Worm (Caenorhabditis elegans) whole organism, early embryonic: ENCODE data around the gene B0432.8.
"Not testable (repeated sequence)": the region's sequence is repeated elsewhere in the genome, so short reads cannot be mapped to it uniquely, and the experiment has no call there.

Experiments
- B0310.2 ChIP-seq: sonication (generic microtip); optimal IDR thresholded peaks from 2 replicates; lab custom pipeline; 2016; ENCODE audit warnings: mild to moderate bottlenecking, missing genetic modification characterization, missing compliant biosample characterization
- F13C5.2 ChIP-seq: sonication (generic microtip); optimal IDR thresholded peaks from 2 replicates; lab custom pipeline; 2017; ENCODE audit warnings: mild to moderate bottlenecking, missing genetic modification characterization, inconsistent platforms, missing compliant biosample characterization
- aly-1 ChIP-seq: sonication (generic microtip); optimal IDR thresholded peaks from 2 replicates; lab custom pipeline; 2016; ENCODE audit warnings: missing genetic modification characterization, missing compliant biosample characterization
- ama-1 ChIP-seq: fragments of 150-350 bp; optimal IDR thresholded peaks from 2 replicates; lab custom pipeline; 2014
- ceh-13 ChIP-seq: fragments of 200-800 bp; sonication (Bioruptor generic); optimal IDR thresholded peaks from 2 replicates; lab custom pipeline; 2018; ENCODE audit warnings: mild to moderate bottlenecking, missing genetic modification characterization, missing compliant biosample characterization
- ceh-36 ChIP-seq: sonication (generic microtip); optimal IDR thresholded peaks from 2 replicates; lab custom pipeline; 2016; ENCODE audit warnings: missing genetic modification characterization, inconsistent platforms, missing compliant biosample characterization
- ets-7 ChIP-seq: sonication (generic microtip); optimal IDR thresholded peaks from 2 replicates; lab custom pipeline; 2016; ENCODE audit warnings: missing genotype, missing genetic modification characterization, missing compliant biosample characterization
- flt-1 ChIP-seq: fragments of 200-800 bp; sonication (Bioruptor generic); IDR thresholded peaks from 2 replicates; pipeline ENCODE4 v1.3.6; 2022; ENCODE audit warnings: missing genetic modification characterization, missing compliant biosample characterization
- hmbx-1 ChIP-seq: sonication (generic microtip); optimal IDR thresholded peaks from 2 replicates; lab custom pipeline; 2016; ENCODE audit warnings: mild to moderate bottlenecking, missing genetic modification characterization, missing compliant biosample characterization
- hmg-4 ChIP-seq: fragments of 200-800 bp; sonication (Bioruptor generic); optimal IDR thresholded peaks from 2 replicates; lab custom pipeline; 2018; ENCODE audit warnings: mild to moderate bottlenecking, missing genetic modification characterization, missing compliant biosample characterization
- hnd-1 ChIP-seq: sonication (generic microtip); optimal IDR thresholded peaks from 2 replicates; lab custom pipeline; 2016; ENCODE audit warnings: missing genetic modification characterization, missing compliant biosample characterization
- pes-1 ChIP-seq: fragments of 200-800 bp; sonication (Bioruptor generic); IDR thresholded peaks from 2 replicates; pipeline ENCODE4 v1.3.6; 2022; ENCODE audit warnings: missing genetic modification reagents, missing genetic modification characterization, missing compliant biosample characterization
- scrt-1 ChIP-seq: fragments of 200-800 bp; sonication (Bioruptor generic); IDR thresholded peaks from 2 replicates; pipeline ENCODE4 v1.3.6; 2022; ENCODE audit warnings: missing genetic modification characterization, missing compliant biosample characterization
- sea-1 ChIP-seq: fragments of 200-800 bp; sonication (Bioruptor generic); conservative IDR thresholded peaks from 2 replicates; pipeline ENCODE4 v1.3.6; 2022; ENCODE audit warnings: missing genetic modification characterization, missing compliant biosample characterization
- tbx-11 ChIP-seq: fragments of 200-800 bp; sonication (Bioruptor generic); IDR thresholded peaks from 2 replicates; pipeline ENCODE4 v1.3.6; 2022; ENCODE audit warnings: missing genetic modification characterization, missing compliant biosample characterization
- tbx-37 ChIP-seq: fragments of 200-800 bp; sonication (Bioruptor generic); conservative IDR thresholded peaks from 2 replicates; pipeline ENCODE4 v1.3.6; 2022; ENCODE audit warnings: missing genetic modification reagents, missing genetic modification characterization, missing compliant biosample characterization
- tra-4 ChIP-seq: sonication (generic microtip); optimal IDR thresholded peaks from 2 replicates; lab custom pipeline; 2017; ENCODE audit warnings: missing genetic modification characterization, missing compliant biosample characterization

The B0432.8 gene

DNA sequence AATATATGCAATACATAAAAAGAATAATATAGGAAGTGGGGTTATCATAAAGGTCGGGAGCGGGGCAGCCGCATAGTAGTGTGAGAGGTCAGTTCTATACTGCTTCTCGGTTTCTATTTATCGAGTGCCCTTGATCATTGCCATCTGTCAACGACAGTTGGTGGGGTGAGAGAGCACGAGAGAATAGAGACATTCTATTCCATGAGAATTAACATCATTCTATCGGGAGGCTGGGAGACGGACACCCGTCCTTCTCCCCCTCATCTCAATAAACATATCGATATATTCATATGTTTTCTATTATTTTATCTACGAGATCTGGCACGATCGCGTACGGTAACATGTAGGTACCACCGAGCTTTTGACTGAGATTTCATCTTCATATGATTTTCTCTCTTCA lies 33.6 kb upstream of the B0432.8 start, which contains the start of gene mps-2:
Gene mps-2 (minus strand): TSS at position 101 of the 400 bp plus-strand sequence.
- not testable (repeated sequence) for TF ChIP-seq tbx-11 (GFP tag; lab: Robert Waterston, UW); tra-4 (tag; lab: Kevin White, UChicago); hmbx-1 (tag; lab: Kevin White, UChicago)

DNA sequence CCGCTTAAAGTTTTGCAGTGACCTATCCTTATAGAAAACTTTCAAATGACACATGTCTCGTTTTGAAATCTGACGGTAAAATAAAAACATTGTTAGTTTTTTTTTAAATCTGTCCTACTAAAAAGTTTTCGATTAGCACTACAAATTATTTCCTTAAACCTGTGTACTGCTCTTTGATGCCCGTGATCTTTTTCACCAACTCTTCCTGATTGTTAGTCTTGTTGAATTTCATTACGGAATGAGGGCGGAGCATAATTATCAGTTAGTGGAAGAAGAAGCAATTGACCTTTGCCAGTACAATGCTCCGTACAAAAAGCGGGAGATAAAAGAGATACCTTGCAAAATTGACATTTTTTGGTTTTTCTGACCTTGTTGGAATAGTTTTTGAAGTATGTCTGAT lies 28.6 kb upstream of the B0432.8 start, which contains the start of gene K01A2.4:
Gene K01A2.4 (plus strand): TSS at position 301 of the 400 bp plus-strand sequence.
- no peak for TF ChIP-seq ceh-13 (GFP tag; lab: Kevin White, UChicago)
- TF ChIP-seq tra-4 (tag; lab: Kevin White, UChicago): no peak
- no peak for TF ChIP-seq hmbx-1 (tag; lab: Kevin White, UChicago)
- no peak for TF ChIP-seq B0310.2 (tag; lab: Kevin White, UChicago)
- no peak for TF ChIP-seq pes-1
- no peak for TF ChIP-seq aly-1 (tag; lab: Kevin White, UChicago)
- TF ChIP-seq flt-1: no peak
- TF ChIP-seq ama-1 (lab: Kevin White, UChicago): no peak

- TF ChIP-seq flt-1 (no peak), tbx-11 (GFP tag; lab: Robert Waterston, UW) (no peak), pes-1 (no peak), hmbx-1 (tag; lab: Kevin White, UChicago) (no peak)
Observed at ce11 chrII:305645-306044, 27.1 kb upstream of the B0432.8 start, which contains the start of gene col-69. Gene col-69 (minus strand): TSS chrII:305745.

- TF ChIP-seq flt-1: no peak
- TF ChIP-seq tbx-11 (GFP tag; lab: Robert Waterston, UW): no peak
- TF ChIP-seq ets-7 (tag; lab: Kevin White, UChicago): no peak
- TF ChIP-seq hmg-4 (GFP tag; lab: Kevin White, UChicago): no peak
- no peak for TF ChIP-seq ceh-13 (GFP tag; lab: Kevin White, UChicago)
- TF ChIP-seq ceh-36: no peak
- TF ChIP-seq tra-4 (tag; lab: Kevin White, UChicago): no peak
- no peak for TF ChIP-seq tbx-37 (GFP tag; lab: Robert Waterston, UW)
- TF ChIP-seq hnd-1 (tag; lab: Kevin White, UChicago): no peak
- TF ChIP-seq B0310.2 (tag; lab: Kevin White, UChicago): no peak
Observed at ce11 chrII:303927-304711, 25.6 kb upstream of the B0432.8 start.

- no peak for TF ChIP-seq tra-4 (tag; lab: Kevin White, UChicago)
- TF ChIP-seq F13C5.2 (tag; lab: Kevin White, UChicago): no peak
- no peak for TF ChIP-seq aly-1 (tag; lab: Kevin White, UChicago)
- TF ChIP-seq tbx-37 (GFP tag; lab: Robert Waterston, UW): no peak
- TF ChIP-seq ceh-36: no peak
- no peak for TF ChIP-seq ets-7 (tag; lab: Kevin White, UChicago)
- TF ChIP-seq flt-1: no peak
- TF ChIP-seq hmg-4 (GFP tag; lab: Kevin White, UChicago): no peak
Observed at ce11 chrII:300977-301772, 22.6 kb upstream of the B0432.8 start, which contains the start of gene K01A2.5. Gene K01A2.5 (plus strand): TSS chrII:301273.

- TF ChIP-seq tbx-11 (GFP tag; lab: Robert Waterston, UW) (no peak), ama-1 (lab: Kevin White, UChicago) (no peak), ceh-36 (no peak), ets-7 (tag; lab: Kevin White, UChicago) (no peak), pes-1 (no peak), scrt-1 (GFP tag; lab: Robert Waterston, UW) (no peak), aly-1 (tag; lab: Kevin White, UChicago) (no peak), sea-1 (GFP tag; lab: Robert Waterston, UW) (no peak), ceh-13 (GFP tag; lab: Kevin White, UChicago) (no peak), B0310.2 (tag; lab: Kevin White, UChicago) (no peak)
Observed at ce11 chrII:299684-300083, 21.1 kb upstream of the B0432.8 start, which contains the start of gene K01A2.6. Gene K01A2.6 (plus strand): TSS chrII:299984.

DNA sequence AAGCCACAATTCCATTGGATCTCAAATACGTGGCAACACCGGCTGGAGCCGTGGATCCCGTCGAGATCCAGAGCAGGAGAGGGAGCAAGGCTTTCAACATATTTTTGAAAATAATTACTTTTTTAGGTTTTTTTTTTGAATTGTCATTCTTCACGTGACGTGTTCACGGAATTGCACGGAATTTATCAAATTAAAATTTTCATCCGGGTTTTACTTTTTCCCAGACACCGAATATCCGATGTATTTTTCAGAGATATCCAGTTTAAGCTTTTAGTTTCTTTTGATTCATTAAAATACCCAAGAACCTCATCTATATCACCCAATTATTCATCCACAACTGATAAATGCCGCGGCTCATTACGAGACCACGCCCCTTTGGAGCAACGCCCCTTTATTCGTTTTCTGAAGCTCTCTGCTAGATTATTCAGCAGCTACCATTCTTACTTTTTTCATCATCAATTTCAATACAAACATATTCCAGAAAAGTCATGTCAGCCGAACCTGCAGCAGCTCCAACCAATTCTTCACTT lies 18.4 kb upstream of the B0432.8 start, which contains the start of the genes clec-117 and B0432.1:
Gene clec-117 (minus strand): TSS at position 101 of the 530 bp plus-strand sequence.
Gene B0432.1 (plus strand): TSS at position 480 of the 530 bp plus-strand sequence.
- no peak for TF ChIP-seq tbx-11 (GFP tag; lab: Robert Waterston, UW)
- TF ChIP-seq pes-1: no peak
- TF ChIP-seq tbx-37 (GFP tag; lab: Robert Waterston, UW): no peak
- TF ChIP-seq B0310.2 (tag; lab: Kevin White, UChicago): no peak
- no peak for TF ChIP-seq tra-4 (tag; lab: Kevin White, UChicago)
- TF ChIP-seq hmbx-1 (tag; lab: Kevin White, UChicago): no peak
- no peak for TF ChIP-seq hnd-1 (tag; lab: Kevin White, UChicago)
- TF ChIP-seq aly-1 (tag; lab: Kevin White, UChicago): no peak
- TF ChIP-seq flt-1: no peak
- no peak for TF ChIP-seq hmg-4 (GFP tag; lab: Kevin White, UChicago)
